Worm (Caenorhabditis elegans): ENCODE results near the gene Y66D12A.30.
A peak's percentile ranks its signal among the peaks of the same experiment; 100 is the strongest.

DNA sequence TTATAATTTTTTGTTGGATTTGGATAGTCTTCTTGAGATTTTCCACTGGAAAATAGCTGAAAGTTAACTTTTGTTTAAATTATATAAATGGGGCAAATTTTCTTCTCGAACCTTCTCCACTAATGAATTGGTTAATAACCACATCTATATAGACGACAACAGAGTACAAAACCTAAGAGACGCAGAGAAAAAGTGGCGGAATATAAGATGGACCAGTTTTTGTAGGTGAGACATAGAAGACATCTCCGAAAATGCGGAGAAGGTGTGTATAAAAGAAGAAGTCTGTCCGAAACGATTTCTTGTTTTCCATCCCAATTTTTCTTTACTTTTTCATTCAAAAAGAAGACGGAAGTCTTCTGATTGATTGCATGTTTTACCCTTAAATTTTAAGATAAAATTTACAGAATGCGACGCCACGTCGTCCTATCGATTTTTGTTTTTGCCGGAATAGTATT, 15.2 kb downstream of the Y66D12A.30 start, which contains the start of gene gly-8:
- TF ChIP-seq blmp-1 (tag; optimal IDR thresholded peaks at IDR 0.05) (no peak), elt-1 (tag; optimal IDR thresholded peaks at IDR 0.05; ENCODE audit: borderline replicate concordance, insufficient read depth) (no peak), nhr-76 (tag; optimal IDR thresholded peaks at IDR 0.05) (no peak), sem-2 (GFP tag; optimal IDR thresholded peaks at IDR 0.05) (no peak), mep-1 (tag; optimal IDR thresholded peaks at IDR 0.05) (no peak), lsy-2 (tag; optimal IDR thresholded peaks at IDR 0.05) (no peak), ces-1 (GFP tag; optimal IDR thresholded peaks at IDR 0.05) (peak; percentile 13), nhr-237 (tag; optimal IDR thresholded peaks at IDR 0.05) (no peak), unc-62 (GFP tag; optimal IDR thresholded peaks at IDR 0.05) (no peak), M03D4.4 (tag; optimal IDR thresholded peaks at IDR 0.05) (no peak), drap-1 (GFP tag; optimal IDR thresholded peaks at IDR 0.05) (no peak), cnd-1 (tag; optimal IDR thresholded peaks at IDR 0.05) (no peak), snpc-4 (tag; optimal IDR thresholded peaks at IDR 0.05) (no peak), hlh-1 (tag; optimal IDR thresholded peaks at IDR 0.05) (no peak)
